Worm (Caenorhabditis elegans) whole organism, young adult: ENCODE results near the gene clec-64.

Experiments used
- ets-4 ChIP-seq: fragments of 200-800 bp; sonication (Bioruptor generic); optimal IDR thresholded peaks from 2 replicates; lab custom pipeline; 2018; ENCODE audit warnings: mild to moderate bottlenecking, missing genetic modification characterization, missing compliant biosample characterization
- nfya-1 ChIP-seq: sonication (generic microtip); optimal IDR thresholded peaks from 2 replicates; lab custom pipeline; 2017; ENCODE audit warnings: antibody characterized with exemption, missing compliant biosample characterization, missing genetic modification characterization, borderline replicate concordance; ENCODE audit not compliant: insufficient read depth
- nhr-27 ChIP-seq: fragments of 200-800 bp; sonication (Bioruptor generic); optimal IDR thresholded peaks from 2 replicates; lab custom pipeline; 2018; ENCODE audit warnings: mild to moderate bottlenecking, missing genetic modification characterization, moderate library complexity, missing compliant biosample characterization
- rcor-1 ChIP-seq: fragments of 200-800 bp; sonication (Bioruptor generic); IDR thresholded peaks from 2 replicates; pipeline ENCODE4 v1.3.6; 2022; ENCODE audit warnings: missing genetic modification reagents, missing genetic modification characterization, missing compliant biosample characterization
- zim-3 ChIP-seq: sonication (generic microtip); optimal IDR thresholded peaks from 2 replicates; lab custom pipeline; 2017; ENCODE audit warnings: mild to moderate bottlenecking, missing genetic modification characterization, moderate library complexity, missing compliant biosample characterization

- no peak for TF ChIP-seq nfya-1 (tag; lab: Kevin White, UChicago)
- no peak for TF ChIP-seq rcor-1 (GFP tag; lab: Robert Waterston, UW)
- no peak for TF ChIP-seq nhr-27 (tag; lab: Kevin White, UChicago)
- peak; percentile 1 for TF ChIP-seq ets-4 (GFP tag; lab: Kevin White, UChicago)
- TF ChIP-seq zim-3 (tag; lab: Kevin White, UChicago), result no peak
Observed at ce11 chrII:12931456-12931923, 33.4 kb downstream of the clec-64 start, which contains the start of gene dct-18.
